Worm (Caenorhabditis elegans) whole organism, L1 larva: ENCODE data around the gene ral-1.
A peak's percentile ranks its signal among the peaks of the same experiment; 100 is the strongest.

Experiments
- Y116A8C.19 ChIP-seq: sonication (generic microtip); optimal IDR thresholded peaks from 2 replicates; lab custom pipeline; 2016; ENCODE audit warnings: missing compliant biosample characterization, missing genetic modification characterization, borderline replicate concordance
- alr-1 ChIP-seq: fragments of 200-800 bp; sonication (Bioruptor generic); optimal IDR thresholded peaks from 2 replicates; lab custom pipeline; 2018; ENCODE audit warnings: borderline replicate concordance, mild to moderate bottlenecking, missing genetic modification characterization, missing compliant biosample characterization
- aly-2 ChIP-seq: fragments of 150-350 bp; optimal IDR thresholded peaks from 2 replicates; lab custom pipeline; 2014; ENCODE audit warnings: missing biosample characterization, missing genetic modification characterization
- blmp-1 ChIP-seq: fragments of 150-350 bp; optimal IDR thresholded peaks from 2 replicates; lab custom pipeline; 2014; ENCODE audit warnings: missing biosample characterization, missing genetic modification characterization
- ceh-8 ChIP-seq: fragments of 200-800 bp; sonication (Bioruptor generic); optimal IDR thresholded peaks from 2 replicates; lab custom pipeline; 2018; ENCODE audit warnings: mild to moderate bottlenecking, missing genetic modification characterization, moderate library complexity, missing compliant biosample characterization
- ceh-82 ChIP-seq, 3 experiments: fragments of 150-350 bp in 1 of 3; sonication (generic microtip) in 2 of 3; optimal IDR thresholded peaks; 2 replicates each; lab custom pipeline; 2014 to 2017; ENCODE audit warnings: missing biosample characterization in 3 of 3, missing genetic modification characterization in 3 of 3
- ceh-88 ChIP-seq: fragments of 200-800 bp; sonication (Bioruptor generic); IDR thresholded peaks from 2 replicates; pipeline ENCODE4 v1.3.6; 2022; ENCODE audit warnings: missing genetic modification characterization, missing compliant biosample characterization
- ces-1 ChIP-seq: fragments of 150-350 bp; optimal IDR thresholded peaks from 2 replicates; lab custom pipeline; 2014; ENCODE audit warnings: missing biosample characterization, missing genetic modification reagents, missing genetic modification characterization
- dpl-1 ChIP-seq, 3 experiments: fragments of 150-350 bp in 2 of 3; sonication (generic microtip) in 1 of 3; optimal IDR thresholded peaks; 2 replicates each; lab custom pipeline; 2014 to 2017; ENCODE audit warnings: missing biosample characterization in 3 of 3, missing genetic modification characterization in 3 of 3, missing genetic modification reagents in 3 of 3
- efl-1 ChIP-seq, 4 experiments: fragments of 150-350 bp; optimal IDR thresholded peaks in 3 of 4; peaks in 1 of 4; 1 replicate in 1 of 4; 2 replicates in 3 of 4; lab custom pipeline; 2014; ENCODE audit warnings: missing biosample characterization in 2 of 4, missing genetic modification characterization in 2 of 4, missing genetic modification reagents in 2 of 4
- efl-3 ChIP-seq: fragments of 200-800 bp; sonication (Bioruptor generic); optimal IDR thresholded peaks from 2 replicates; lab custom pipeline; 2018; ENCODE audit warnings: mild to moderate bottlenecking, missing genetic modification characterization, missing compliant biosample characterization
- egl-13 ChIP-seq: sonication (generic microtip); optimal IDR thresholded peaks from 2 replicates; lab custom pipeline; 2016; ENCODE audit warnings: missing genotype, missing genetic modification reagents, missing genetic modification characterization, missing compliant biosample characterization
- egl-27 ChIP-seq, 2 experiments: fragments of 150-350 bp in 1 of 2; sonication (generic microtip); optimal IDR thresholded peaks; 3 replicates each; lab custom pipeline; 2017 to 2018; ENCODE audit warnings: missing biosample characterization in 2 of 2, missing genetic modification characterization in 2 of 2, missing genetic modification reagents in 2 of 2
- elt-2 ChIP-seq: sonication (generic microtip); optimal IDR thresholded peaks from 2 replicates; lab custom pipeline; 2016; ENCODE audit warnings: missing genetic modification characterization, mild to moderate bottlenecking, inconsistent platforms, missing compliant biosample characterization, missing genetic modification reagents
- fkh-10 ChIP-seq: sonication (generic microtip); optimal IDR thresholded peaks from 2 replicates; lab custom pipeline; 2017; ENCODE audit warnings: missing biosample characterization, missing genetic modification reagents, missing genetic modification characterization
- fkh-4 ChIP-seq: sonication (generic microtip); optimal IDR thresholded peaks from 2 replicates; lab custom pipeline; 2016; ENCODE audit warnings: missing compliant biosample characterization, missing genetic modification characterization, borderline replicate concordance
- fkh-8 ChIP-seq: sonication (generic microtip); optimal IDR thresholded peaks from 2 replicates; lab custom pipeline; 2016; ENCODE audit warnings: mild to moderate bottlenecking, missing genetic modification characterization, missing compliant biosample characterization
- fos-1 ChIP-seq: fragments of 150-350 bp; optimal IDR thresholded peaks from 2 replicates; lab custom pipeline; 2014; ENCODE audit warnings: missing biosample characterization, missing genetic modification characterization
- irx-1 ChIP-seq: sonication (generic microtip); optimal IDR thresholded peaks from 2 replicates; lab custom pipeline; 2016; ENCODE audit warnings: missing genetic modification characterization, missing compliant biosample characterization
- isw-1 ChIP-seq: fragments of 200-800 bp; sonication (Bioruptor generic); IDR thresholded peaks from 2 replicates; pipeline ENCODE4 v1.3.6; 2022; ENCODE audit warnings: missing genetic modification characterization, missing compliant biosample characterization
- lin-13 ChIP-seq: fragments of 150-350 bp; optimal IDR thresholded peaks from 2 replicates; lab custom pipeline; 2014; ENCODE audit warnings: missing biosample characterization, missing genetic modification reagents, missing genetic modification characterization
- lin-14 ChIP-seq: fragments of 200-800 bp; sonication (Bioruptor generic); optimal IDR thresholded peaks from 2 replicates; lab custom pipeline; 2018; ENCODE audit warnings: mild to moderate bottlenecking, missing genetic modification characterization, moderate library complexity, missing compliant biosample characterization
- lin-35 ChIP-seq, 2 experiments: fragments of 150-350 bp; optimal IDR thresholded peaks; 2 replicates each; lab custom pipeline; 2014; ENCODE audit warnings: missing biosample characterization in 2 of 2, missing genetic modification characterization in 2 of 2, missing genetic modification reagents in 2 of 2
- lsy-2 ChIP-seq, 2 experiments: fragments of 150-350 bp; optimal IDR thresholded peaks; 2 replicates each; lab custom pipeline; 2014; ENCODE audit warnings: missing biosample characterization in 2 of 2, missing genetic modification characterization in 2 of 2
- mdl-1 ChIP-seq, 2 experiments: fragments of 150-350 bp; optimal IDR thresholded peaks; 2 replicates each; lab custom pipeline; 2014 to 2017; ENCODE audit warnings: missing biosample characterization in 2 of 2, missing genetic modification characterization in 2 of 2, inconsistent platforms in 1 of 2
- nhr-11 ChIP-seq: fragments of 150-350 bp; optimal IDR thresholded peaks from 2 replicates; lab custom pipeline; 2014; ENCODE audit warnings: missing biosample characterization, missing genetic modification characterization
- nhr-12 ChIP-seq: sonication (generic microtip); optimal IDR thresholded peaks from 2 replicates; lab custom pipeline; 2017; ENCODE audit warnings: missing biosample characterization, missing genetic modification characterization
- nhr-19 ChIP-seq: fragments of 200-800 bp; sonication (Bioruptor generic); conservative IDR thresholded peaks from 2 replicates; pipeline ENCODE4 v1.3.6; 2022; ENCODE audit warnings: missing genetic modification characterization, missing compliant biosample characterization
- nhr-20 ChIP-seq: sonication (generic microtip); optimal IDR thresholded peaks from 2 replicates; lab custom pipeline; 2016; ENCODE audit warnings: mild to moderate bottlenecking, missing genetic modification characterization, missing compliant biosample characterization
- nhr-237 ChIP-seq: fragments of 150-350 bp; optimal IDR thresholded peaks from 2 replicates; lab custom pipeline; 2014; ENCODE audit warnings: missing biosample characterization, missing genetic modification characterization
- nhr-47 ChIP-seq: sonication (generic microtip); optimal IDR thresholded peaks from 2 replicates; lab custom pipeline; 2016; ENCODE audit warnings: mild to moderate bottlenecking, missing genetic modification characterization, moderate library complexity, missing compliant biosample characterization
- nhr-71 ChIP-seq: sonication (generic microtip); optimal IDR thresholded peaks from 2 replicates; lab custom pipeline; 2016; ENCODE audit warnings: mild to moderate bottlenecking, missing genetic modification characterization, moderate library complexity, missing compliant biosample characterization
- nhr-76 ChIP-seq: sonication (generic microtip); optimal IDR thresholded peaks from 2 replicates; lab custom pipeline; 2017; ENCODE audit warnings: missing biosample characterization, missing genetic modification characterization
- nhr-84 ChIP-seq: sonication (generic microtip); optimal IDR thresholded peaks from 2 replicates; lab custom pipeline; 2017; ENCODE audit warnings: missing biosample characterization, missing genetic modification characterization
- nhr-90 ChIP-seq: sonication (generic microtip); optimal IDR thresholded peaks from 2 replicates; lab custom pipeline; 2016; ENCODE audit warnings: mild to moderate bottlenecking, missing genetic modification characterization, missing compliant biosample characterization; ENCODE audit not compliant: poor library complexity
- pag-3 ChIP-seq: sonication (generic microtip); optimal IDR thresholded peaks from 2 replicates; lab custom pipeline; 2017; ENCODE audit warnings: missing genetic modification characterization, mild to moderate bottlenecking, missing compliant biosample characterization, antibody characterized with exemption, borderline replicate concordance; ENCODE audit not compliant: insufficient read depth
- rnt-1 ChIP-seq: sonication (generic microtip); optimal IDR thresholded peaks from 2 replicates; lab custom pipeline; 2016; ENCODE audit warnings: mild to moderate bottlenecking, missing genetic modification characterization, moderate library complexity, missing compliant biosample characterization
- skn-1 ChIP-seq: fragments of 150-350 bp; optimal IDR thresholded peaks from 2 replicates; lab custom pipeline; 2014; ENCODE audit warnings: missing biosample characterization, missing genetic modification characterization
- snu-23 ChIP-seq: sonication (generic microtip); optimal IDR thresholded peaks from 2 replicates; lab custom pipeline; 2016; ENCODE audit warnings: missing genetic modification characterization, missing compliant biosample characterization
- sox-4 ChIP-seq: sonication (generic microtip); optimal IDR thresholded peaks from 2 replicates; lab custom pipeline; 2016; ENCODE audit warnings: missing genetic modification characterization, missing compliant biosample characterization
- sup-37 ChIP-seq: fragments of 200-800 bp; sonication (Bioruptor generic); optimal IDR thresholded peaks from 2 replicates; lab custom pipeline; 2018; ENCODE audit warnings: mild to moderate bottlenecking, missing genetic modification characterization, missing compliant biosample characterization
- swsn-7 ChIP-seq: sonication (generic microtip); optimal IDR thresholded peaks from 2 replicates; lab custom pipeline; 2016; ENCODE audit warnings: missing genetic modification characterization, missing compliant biosample characterization
- xbp-1 ChIP-seq: sonication (generic microtip); optimal IDR thresholded peaks from 2 replicates; lab custom pipeline; 2016; ENCODE audit warnings: missing genetic modification characterization, missing compliant biosample characterization
- zag-1 ChIP-seq: fragments of 150-350 bp; optimal IDR thresholded peaks from 2 replicates; lab custom pipeline; 2014; ENCODE audit warnings: missing biosample characterization, missing genetic modification characterization
- ztf-11 ChIP-seq, 2 experiments: sonication (generic microtip); optimal IDR thresholded peaks; 2 replicates each; lab custom pipeline; 2016 to 2017; ENCODE audit warnings: missing genetic modification characterization in 2 of 2, missing biosample characterization in 1 of 2, missing compliant biosample characterization in 1 of 2

Gene ral-1

ce11 chrIII:3263696-3264095 is 47.4 kb upstream of the ral-1 start:
- TF ChIP-seq nhr-19 = no peak
- TF ChIP-seq skn-1 (tag; lab: Kevin White, UChicago) = no peak
- no peak for TF ChIP-seq alr-1
- TF ChIP-seq swsn-7 = no peak
- TF ChIP-seq fkh-8 = no peak
- TF ChIP-seq nhr-76 (tag; lab: Kevin White, UChicago) = no peak
- TF ChIP-seq fos-1 (tag; lab: Kevin White, UChicago) = no peak
- TF ChIP-seq lsy-2 (tag; optimal IDR thresholded peaks at IDR 0.05; lab: Kevin White, UChicago) = no peak
- no peak for TF ChIP-seq mdl-1 (tag; optimal IDR thresholded peaks at IDR 0.05; lab: Kevin White, UChicago)

ce11 chrIII:3266602-3267001 is 44.5 kb upstream of the ral-1 start, which contains the start of gene Y53G8AM.7:
Gene Y53G8AM.7 (minus strand): TSS chrIII:3266702.
- no peak for TF ChIP-seq rnt-1
- no peak for TF ChIP-seq egl-13 (tag; lab: Kevin White, UChicago)
- TF ChIP-seq nhr-12 (tag; lab: Kevin White, UChicago) = no peak
- no peak for TF ChIP-seq efl-1 (optimal IDR thresholded peaks at IDR 0.05; lab: Kevin White, UChicago)
- peak in 1 of 2 experiments; percentile 17 for TF ChIP-seq efl-1 (GFP tag; optimal IDR thresholded peaks at IDR 0.05 in 1 of 2; lab: Kevin White, UChicago)
- no peak for TF ChIP-seq nhr-84 (tag; lab: Kevin White, UChicago)
- no peak for TF ChIP-seq Y116A8C.19 (tag; lab: Kevin White, UChicago)
- no peak for TF ChIP-seq lin-35 (GFP tag; optimal IDR thresholded peaks at IDR 0.05; lab: Kevin White, UChicago)
- TF ChIP-seq ztf-11 (tag; optimal IDR thresholded peaks at IDR 0.05; lab: Kevin White, UChicago) = no peak
- TF ChIP-seq pag-3 = no peak
- no peak for TF ChIP-seq nhr-237 (tag; lab: Kevin White, UChicago)
- no peak for TF ChIP-seq mdl-1 (tag; optimal IDR thresholded peaks at IDR 0.05; lab: Kevin White, UChicago)
- no peak for TF ChIP-seq lin-13 (GFP tag; lab: Kevin White, UChicago)
- no peak for TF ChIP-seq isw-1 (GFP tag; lab: Robert Waterston, UW)
- TF ChIP-seq fkh-8 = peak; percentile 14
- TF ChIP-seq nhr-19 = no peak
- no peak for TF ChIP-seq fkh-4 (tag; lab: Kevin White, UChicago)
- no peak for TF ChIP-seq efl-3 (GFP tag; lab: Kevin White, UChicago)
- TF ChIP-seq, all 84 proteins: peak for 2

- TF ChIP-seq ceh-88 (GFP tag; lab: Robert Waterston, UW) = no peak
- TF ChIP-seq fkh-10 (GFP tag; lab: Kevin White, UChicago) = peak; percentile 3
- TF ChIP-seq sox-4 (tag; lab: Kevin White, UChicago) = no peak
- TF ChIP-seq lin-14 = peak; percentile 82
- TF ChIP-seq lin-35 (GFP tag; optimal IDR thresholded peaks at IDR 0.05; lab: Kevin White, UChicago) = peak; percentile 54 to 70
- peak; percentile 50 for TF ChIP-seq blmp-1 (tag; lab: Kevin White, UChicago)
- peak in 1 of 2 experiments; percentile 9 for TF ChIP-seq egl-27 (tag; optimal IDR thresholded peaks at IDR 0.05; lab: Kevin White, UChicago)
- no peak for TF ChIP-seq ceh-8 (GFP tag; lab: Kevin White, UChicago)
- TF ChIP-seq nhr-47 (tag; lab: Kevin White, UChicago) = peak; percentile 80
- peak; percentile 36 for TF ChIP-seq elt-2 (tag; lab: Kevin White, UChicago)
- TF ChIP-seq ztf-11 (tag; optimal IDR thresholded peaks at IDR 0.05; lab: Kevin White, UChicago) = peak in 1 of 2 experiments; percentile 74
- peak in 1 of 3 experiments; percentile 3 for TF ChIP-seq ceh-82 (tag; optimal IDR thresholded peaks at IDR 0.05; lab: Kevin White, UChicago)
- TF ChIP-seq xbp-1 (tag; lab: Kevin White, UChicago) = peak; percentile 41
- no peak for TF ChIP-seq ces-1 (GFP tag; lab: Kevin White, UChicago)
- TF ChIP-seq nhr-71 (tag; lab: Kevin White, UChicago) = peak; percentile 90
- peak; percentile 84 for TF ChIP-seq nhr-90 (tag; lab: Kevin White, UChicago)
- peak; percentile 79 for TF ChIP-seq nhr-20 (tag; lab: Kevin White, UChicago)
- 0 out of 2 replicates have a peak, but pooled peaks have one; percentile 18 for TF ChIP-seq isw-1 (GFP tag; lab: Robert Waterston, UW)
- peak; percentile 46 for TF ChIP-seq rnt-1
- TF ChIP-seq nhr-12 (tag; lab: Kevin White, UChicago) = no peak
- TF ChIP-seq irx-1 (tag; lab: Kevin White, UChicago) = peak; percentile 36
- TF ChIP-seq lin-13 (GFP tag; lab: Kevin White, UChicago) = peak; percentile 57
- no peak for TF ChIP-seq egl-13 (tag; lab: Kevin White, UChicago)
- peak; percentile 85 for TF ChIP-seq snu-23 (GFP tag; lab: Kevin White, UChicago)
- peak; percentile 67 for TF ChIP-seq nhr-19
- TF ChIP-seq nhr-11 (tag; lab: Kevin White, UChicago) = peak; percentile 47
- peak in 1 of 2 experiments; percentile 22 for TF ChIP-seq mdl-1 (tag; optimal IDR thresholded peaks at IDR 0.05; lab: Kevin White, UChicago)
- TF ChIP-seq lsy-2 (tag; optimal IDR thresholded peaks at IDR 0.05; lab: Kevin White, UChicago) = peak; percentile 63 to 66
- TF ChIP-seq sup-37 (GFP tag; lab: Kevin White, UChicago) = peak; percentile 58
- no peak for TF ChIP-seq zag-1 (tag; lab: Kevin White, UChicago)
- TF ChIP-seq dpl-1 (GFP tag; optimal IDR thresholded peaks at IDR 0.05; lab: Kevin White, UChicago) = peak in 2 of 3 experiments; percentile 51 to 52
- TF ChIP-seq swsn-7 = peak; percentile 78
- TF ChIP-seq aly-2 (tag; lab: Kevin White, UChicago) = no peak
- no peak for TF ChIP-seq fos-1 (tag; lab: Kevin White, UChicago)
- no peak for TF ChIP-seq skn-1 (tag; lab: Kevin White, UChicago)
Observed at ce11 chrIII:3271682-3272081, 39.4 kb upstream of the ral-1 start.
